Fruit fly (Drosophila melanogaster) whole organism, embryonic: ENCODE data around the gene CG33552.
A peak's percentile ranks its signal among the peaks of the same experiment; 100 is the strongest.

ENCODE experiments used
- Bgb ChIP-seq: fragments of 200-800 bp; sonication (Bioruptor generic); IDR thresholded peaks from 2 replicates; pipeline ENCODE4 v1.3.6; 2022; ENCODE audit warnings: missing biosample characterization, missing genetic modification characterization; ENCODE audit not compliant: partially characterized antibody
- C15 ChIP-seq: fragments of 200-800 bp; sonication (Bioruptor generic); IDR thresholded peaks from 3 replicates; pipeline ENCODE4 v1.3.6; 2022; ENCODE audit warnings: missing biosample characterization, missing genetic modification characterization
- CG10565 ChIP-seq: fragments of 200-800 bp; sonication (Bioruptor generic); optimal IDR thresholded peaks from 3 replicates; lab custom pipeline; 2016; ENCODE audit warnings: missing biosample characterization, mild to moderate bottlenecking, missing genetic modification characterization
- CG12942 ChIP-seq: fragments of 200-800 bp; sonication (Bioruptor generic); optimal IDR thresholded peaks from 3 replicates; lab custom pipeline; 2016; ENCODE audit warnings: missing biosample characterization, missing genetic modification characterization
- CG14710 ChIP-seq: fragments of 200-800 bp; sonication (Bioruptor generic); optimal IDR thresholded peaks from 3 replicates; lab custom pipeline; 2019; ENCODE audit warnings: missing biosample characterization, mild to moderate bottlenecking, missing genetic modification characterization, moderate library complexity
- CG1603 ChIP-seq: fragments of 200-800 bp; sonication (Bioruptor generic); optimal IDR thresholded peaks from 2 replicates; lab custom pipeline; 2019; ENCODE audit warnings: missing biosample characterization, mild to moderate bottlenecking, missing genetic modification characterization, moderate library complexity
- CG2129 ChIP-seq: fragments of 200-800 bp; sonication (Bioruptor generic); IDR thresholded peaks from 2 replicates; pipeline ENCODE4 v1.3.6; 2022; ENCODE audit warnings: missing biosample characterization, missing genetic modification characterization; ENCODE audit not compliant: partially characterized antibody
- CG3838 ChIP-seq: fragments of 200-800 bp; sonication (Bioruptor generic); optimal IDR thresholded peaks from 3 replicates; lab custom pipeline; 2016; ENCODE audit warnings: missing biosample characterization, missing genetic modification characterization
- CG3847 ChIP-seq: fragments of 200-800 bp; sonication (Bioruptor generic); IDR thresholded peaks from 2 replicates; pipeline ENCODE4 v1.3.6; 2022; ENCODE audit warnings: missing biosample characterization, missing genetic modification characterization
- CG6272 ChIP-seq: fragments of 200-800 bp; sonication (Bioruptor generic); IDR thresholded peaks from 2 replicates; pipeline ENCODE4 v1.3.6; 2022; ENCODE audit warnings: missing biosample characterization, missing genetic modification characterization
- CG6683 ChIP-seq: fragments of 200-800 bp; sonication (Bioruptor generic); optimal IDR thresholded peaks from 2 replicates; lab custom pipeline; 2017; ENCODE audit warnings: missing biosample characterization, mild to moderate bottlenecking, missing genetic modification characterization, missing genetic modification reagents
- CG7271 ChIP-seq: fragments of 200-800 bp; sonication (Bioruptor generic); optimal IDR thresholded peaks from 2 replicates; lab custom pipeline; 2018; ENCODE audit warnings: missing biosample characterization, mild to moderate bottlenecking, missing genetic modification characterization, moderate library complexity
- CG7987 ChIP-seq: fragments of 200-800 bp; sonication (Bioruptor generic); optimal IDR thresholded peaks from 2 replicates; lab custom pipeline; 2018; ENCODE audit warnings: missing biosample characterization, mild to moderate bottlenecking, missing genetic modification characterization, moderate library complexity
- CoRest ChIP-seq: fragments of 200-800 bp; sonication (Bioruptor generic); optimal IDR thresholded peaks from 3 replicates; lab custom pipeline; 2018; ENCODE audit warnings: missing biosample characterization, mild to moderate bottlenecking, missing genetic modification characterization, moderate library complexity
- Dref ChIP-seq: fragments of 200-800 bp; sonication (Bioruptor generic); IDR thresholded peaks from 2 replicates; pipeline ENCODE4 v1.3.6; 2022; ENCODE audit warnings: missing biosample characterization, missing genetic modification characterization
- E2f1 ChIP-seq: fragments of 200-800 bp; sonication (Bioruptor generic); IDR thresholded peaks from 2 replicates; pipeline ENCODE4 v1.3.6; 2022; ENCODE audit warnings: missing biosample characterization, missing genetic modification characterization
- Ets65A ChIP-seq: fragments of 200-800 bp; sonication (Bioruptor generic); peaks from one replicate; lab custom pipeline; 2016; ENCODE audit warnings: missing biosample characterization, missing genetic modification characterization
- Fer1 ChIP-seq: fragments of 200-800 bp; sonication (Bioruptor generic); optimal IDR thresholded peaks from 2 replicates; lab custom pipeline; 2017; ENCODE audit warnings: missing biosample characterization, mild to moderate bottlenecking, missing genetic modification characterization
- HLH4C ChIP-seq: fragments of 200-800 bp; sonication (Bioruptor generic); IDR thresholded peaks from 3 replicates; pipeline ENCODE4 v1.3.6; 2022; ENCODE audit warnings: missing biosample characterization, missing genetic modification characterization; ENCODE audit not compliant: partially characterized antibody
- HLH54F ChIP-seq: fragments of 200-800 bp; sonication (Bioruptor generic); optimal IDR thresholded peaks from 3 replicates; lab custom pipeline; 2016; ENCODE audit warnings: missing biosample characterization, missing genetic modification characterization
- Hand ChIP-seq: fragments of 200-800 bp; sonication (Bioruptor generic); optimal IDR thresholded peaks from 2 replicates; lab custom pipeline; 2017; ENCODE audit warnings: mild to moderate bottlenecking, missing biosample characterization, missing genetic modification reagents, missing genetic modification characterization
- Lhr ChIP-seq: fragments of 200-800 bp; sonication (Bioruptor generic); optimal IDR thresholded peaks from 3 replicates; lab custom pipeline; 2017; ENCODE audit warnings: mild to moderate bottlenecking, missing biosample characterization, missing genetic modification reagents, missing genetic modification characterization
- Stat92E ChIP-seq, 3 experiments: fragments of >200 bp in 2 of 3; fragments of 200-800 bp in 1 of 3; sonication (Bioruptor generic) in 1 of 3; optimal IDR thresholded peaks; 2 replicates each; lab custom pipeline; 2017 to 2019; ENCODE audit warnings: missing biosample characterization in 3 of 3, missing genetic modification characterization in 3 of 3, mild to moderate bottlenecking in 1 of 3, moderate library complexity in 1 of 3
- Tbp ChIP-seq: fragments of >200 bp; optimal IDR thresholded peaks from 2 replicates; lab custom pipeline; 2018; ENCODE audit warnings: missing biosample characterization, missing genetic modification characterization
- Trl ChIP-seq, 3 experiments: fragments of >200 bp in 2 of 3; fragments of 200-800 bp in 1 of 3; sonication (Bioruptor generic) in 1 of 3; optimal IDR thresholded peaks; 2 replicates in 1 of 3; 3 replicates in 2 of 3; lab custom pipeline; 2016 to 2017; ENCODE audit warnings: missing biosample characterization in 1 of 3, missing genetic modification characterization in 1 of 3
- Usf ChIP-seq: fragments of 200-800 bp; sonication (Bioruptor generic); optimal IDR thresholded peaks from 2 replicates; lab custom pipeline; 2017; ENCODE audit warnings: missing genotype, missing biosample characterization, missing genetic modification characterization
- amos ChIP-seq: fragments of 200-800 bp; sonication (Bioruptor generic); IDR thresholded peaks from 2 replicates; pipeline ENCODE4 v1.3.6; 2022; ENCODE audit warnings: missing biosample characterization, missing genetic modification characterization; ENCODE audit not compliant: partially characterized antibody
- ato ChIP-seq: fragments of 200-800 bp; sonication (Bioruptor generic); IDR thresholded peaks from 2 replicates; pipeline ENCODE4 v1.3.6; 2022; ENCODE audit warnings: missing biosample characterization, missing genetic modification characterization; ENCODE audit not compliant: partially characterized antibody
- ci ChIP-seq: fragments of 200-800 bp; sonication (Bioruptor generic); IDR thresholded peaks from 3 replicates; pipeline ENCODE4 v1.3.6; 2022; ENCODE audit warnings: missing biosample characterization, missing genetic modification characterization
- da ChIP-seq: fragments of 200-800 bp; sonication (Bioruptor generic); optimal IDR thresholded peaks from 2 replicates; lab custom pipeline; 2016; ENCODE audit warnings: missing biosample characterization, missing genetic modification characterization
- dmrt11E ChIP-seq: fragments of 200-800 bp; sonication (Bioruptor generic); optimal IDR thresholded peaks from 3 replicates; lab custom pipeline; 2018; ENCODE audit warnings: missing biosample characterization, mild to moderate bottlenecking, missing genetic modification characterization, moderate library complexity
- ems ChIP-seq: fragments of 200-800 bp; sonication (Bioruptor generic); optimal IDR thresholded peaks from 3 replicates; lab custom pipeline; 2016; ENCODE audit warnings: missing biosample characterization, missing genetic modification characterization
- esg ChIP-seq: fragments of 200-800 bp; sonication (Bioruptor generic); conservative IDR thresholded peaks from 2 replicates; pipeline ENCODE4 v1.3.6; 2022; ENCODE audit warnings: missing biosample characterization, missing genetic modification characterization
- gem ChIP-seq: fragments of 200-800 bp; sonication (Bioruptor generic); optimal IDR thresholded peaks from 2 replicates; lab custom pipeline; 2019; ENCODE audit warnings: missing biosample characterization, mild to moderate bottlenecking, missing genetic modification characterization, moderate library complexity
- gfzf ChIP-seq: fragments of 200-800 bp; sonication (Bioruptor generic); optimal IDR thresholded peaks from 2 replicates; lab custom pipeline; 2016; ENCODE audit warnings: missing biosample characterization, mild to moderate bottlenecking, missing genetic modification characterization, moderate library complexity
- insv ChIP-seq, 2 experiments: fragments of 200-800 bp; sonication (Bioruptor generic); optimal IDR thresholded peaks; 3 replicates each; lab custom pipeline; 2016 to 2018; ENCODE audit warnings: missing biosample characterization in 2 of 2, missing genetic modification characterization in 2 of 2
- kay ChIP-seq: fragments of 200-800 bp; sonication (Bioruptor generic); optimal IDR thresholded peaks from 2 replicates; lab custom pipeline; 2016; ENCODE audit warnings: missing biosample characterization, missing genetic modification characterization
- kni ChIP-seq: fragments of 200-800 bp; sonication (Bioruptor generic); optimal IDR thresholded peaks from 3 replicates; lab custom pipeline; 2017; ENCODE audit warnings: mild to moderate bottlenecking, missing biosample characterization, missing genetic modification reagents, missing genetic modification characterization
- lov ChIP-seq, 2 experiments: fragments of 200-800 bp in 1 of 2; fragments of >200 bp in 1 of 2; sonication (Bioruptor generic) in 1 of 2; IDR thresholded peaks in 1 of 2; optimal IDR thresholded peaks in 1 of 2; 2 replicates in 1 of 2; 3 replicates in 1 of 2; pipeline versions ENCODE4 v1.3.6 to Lab custom; 2017 to 2022; ENCODE audit warnings: missing biosample characterization in 1 of 2, missing genetic modification characterization in 1 of 2
- row ChIP-seq: fragments of 200-800 bp; sonication (Bioruptor generic); IDR thresholded peaks from 3 replicates; pipeline ENCODE4 v1.3.6; 2022; ENCODE audit warnings: missing biosample characterization, missing genetic modification characterization
- sc ChIP-seq, 3 experiments: fragments of >200 bp in 2 of 3; fragments of 200-800 bp in 1 of 3; sonication (Bioruptor generic) in 1 of 3; optimal IDR thresholded peaks; 2 replicates in 2 of 3; 3 replicates in 1 of 3; lab custom pipeline; 2017; ENCODE audit warnings: mild to moderate bottlenecking in 1 of 3, missing biosample characterization in 1 of 3, missing genetic modification characterization in 1 of 3, missing genetic modification reagents in 1 of 3
- sima ChIP-seq: fragments of 200-800 bp; sonication (Bioruptor generic); optimal IDR thresholded peaks from 2 replicates; lab custom pipeline; 2016; ENCODE audit warnings: missing biosample characterization, missing genetic modification characterization
- trem ChIP-seq: fragments of 200-800 bp; optimal IDR thresholded peaks from 3 replicates; lab custom pipeline; 2019; ENCODE audit warnings: missing biosample characterization, mild to moderate bottlenecking, missing genetic modification characterization, moderate library complexity
- vfl ChIP-seq: fragments of 200-800 bp; sonication (Bioruptor generic); optimal IDR thresholded peaks from 2 replicates; lab custom pipeline; 2016; ENCODE audit warnings: missing biosample characterization, missing genetic modification characterization
- wdn ChIP-seq: fragments of 200-800 bp; sonication (Bioruptor generic); IDR thresholded peaks from 2 replicates; pipeline ENCODE4 v1.3.6; 2022; ENCODE audit warnings: missing biosample characterization, missing genetic modification characterization
- wor ChIP-seq: fragments of 200-800 bp; sonication (Bioruptor generic); IDR thresholded peaks from 2 replicates; pipeline ENCODE4 v1.3.6; 2022; ENCODE audit warnings: missing biosample characterization, missing genetic modification characterization

The CG33552 gene

DNA sequence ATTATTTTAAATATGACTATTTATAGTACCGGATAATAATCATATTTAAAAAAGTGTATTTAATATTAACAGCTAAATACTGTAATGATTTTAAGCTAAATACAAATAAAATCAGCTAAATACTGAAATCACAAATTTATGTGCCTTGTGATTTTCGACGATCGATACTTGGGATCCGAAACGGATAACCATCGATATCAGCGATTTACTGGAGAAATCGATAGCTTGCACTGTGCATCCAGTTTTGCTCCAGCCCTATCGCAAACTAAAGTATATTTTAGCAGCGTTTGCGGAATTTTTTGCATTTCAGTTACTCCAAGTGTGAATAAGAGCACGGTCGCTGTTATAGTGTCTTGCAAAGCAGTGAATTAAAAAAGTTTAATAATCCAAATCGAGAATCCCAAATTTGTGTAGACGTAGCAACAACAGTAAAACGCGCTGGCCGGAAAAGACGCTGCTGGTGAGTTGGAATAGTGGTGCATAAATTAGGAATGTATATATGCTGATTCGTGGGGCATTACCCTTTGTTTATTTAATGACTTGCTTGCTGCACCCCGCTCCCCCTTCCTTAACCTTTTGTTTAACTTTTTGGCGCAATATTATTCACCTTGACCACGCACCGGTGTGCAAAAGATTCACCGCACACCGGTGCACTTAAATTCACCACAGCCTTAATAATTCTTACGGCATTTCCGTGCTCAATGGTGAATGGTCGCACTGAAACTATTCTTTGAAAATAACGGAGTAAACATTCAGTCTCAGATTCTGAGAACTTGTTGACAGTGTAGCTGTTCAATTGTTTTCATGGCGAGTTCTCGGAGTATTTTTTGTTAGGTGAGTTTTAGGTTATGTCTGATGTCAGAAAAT lies 2.3 kb upstream of the CG33552 start, which contains the start of the genes grp and squ (continued):
- TF ChIP-seq E2f1 (GFP tag; lab: Robert Waterston, UW) = peak; percentile 39; the same call in 1 of the 2 replicates
- TF ChIP-seq Dref (GFP tag; lab: Robert Waterston, UW) = peak; percentile 97
- TF ChIP-seq Hand = no peak
- no peak for TF ChIP-seq insv (GFP tag; optimal IDR thresholded peaks at IDR 0.05; lab: Kevin White, UChicago)
- no peak for TF ChIP-seq CG3847 (GFP tag; lab: Robert Waterston, UW)
- TF ChIP-seq kay = peak; percentile 55
- no peak for TF ChIP-seq ems
- peak; percentile 25 for TF ChIP-seq CG14710 (tag; lab: Kevin White, UChicago)
- no peak for TF ChIP-seq sima (GFP tag; lab: Kevin White, UChicago)
- TF ChIP-seq Fer1 (GFP tag; lab: Kevin White, UChicago) = peak; percentile 7
- no peak for TF ChIP-seq CG7271 (tag; lab: Kevin White, UChicago)
- TF ChIP-seq Ets65A (GFP tag; lab: Kevin White, UChicago) = no peak
- TF ChIP-seq row (GFP tag; lab: Robert Waterston, UW) = peak; percentile 74
- TF ChIP-seq CoRest = no peak
- no peak for TF ChIP-seq CG7987
- TF ChIP-seq lov (optimal IDR thresholded peaks at IDR 0.05; lab: Kevin White, UChicago) = no peak
- TF ChIP-seq lov (GFP tag; IDR thresholded peaks at IDR 0.05; lab: Robert Waterston, UW) = no peak
- TF ChIP-seq CG6683 (GFP tag; lab: Kevin White, UChicago) = no peak
- no peak for TF ChIP-seq CG10565
- TF ChIP-seq trem (tag; lab: Kevin White, UChicago) = peak; percentile 17
- peak in 1 of 3 experiments; percentile 93 for TF ChIP-seq Stat92E (GFP tag; optimal IDR thresholded peaks at IDR 0.05; lab: Kevin White, UChicago)
- TF ChIP-seq gfzf (GFP tag; lab: Kevin White, UChicago) = peak; percentile 83
- TF ChIP-seq Usf (GFP tag; lab: Kevin White, UChicago) = no peak
- peak; percentile 65 for TF ChIP-seq CG1603 (tag; lab: Kevin White, UChicago)
- TF ChIP-seq ci (GFP tag; lab: Robert Waterston, UW) = peak; percentile 29; the same call in 1 of the 3 replicates
- no peak for TF ChIP-seq Trl (optimal IDR thresholded peaks at IDR 0.05; lab: Kevin White, UChicago)
- no peak for TF ChIP-seq Trl (GFP tag; optimal IDR thresholded peaks at IDR 0.05; lab: Kevin White, UChicago)
- no peak for TF ChIP-seq wdn
- no peak for TF ChIP-seq CG3838 (GFP tag; lab: Kevin White, UChicago)
- TF ChIP-seq Tbp = no peak
- TF ChIP-seq dmrt11E (tag; lab: Kevin White, UChicago) = no peak
- TF ChIP-seq CG6272 (GFP tag; lab: Robert Waterston, UW) = peak; percentile 26; the same call in 1 of the 2 replicates
- no peak for TF ChIP-seq wor
- TF ChIP-seq Bgb (GFP tag; lab: Robert Waterston, UW) = peak; percentile 98
- TF ChIP-seq HLH54F (GFP tag; lab: Kevin White, UChicago) = peak; percentile 37
- TF ChIP-seq esg (GFP tag; lab: Robert Waterston, UW) = no peak
- no peak for TF ChIP-seq CG12942
- TF ChIP-seq gem (tag; lab: Kevin White, UChicago) = peak; percentile 5
- TF ChIP-seq vfl (GFP tag; lab: Kevin White, UChicago) = no peak
- TF ChIP-seq C15 (GFP tag; lab: Robert Waterston, UW) = no peak
- peak; percentile 22 for TF ChIP-seq Lhr (GFP tag; lab: Kevin White, UChicago)
- no peak for TF ChIP-seq da (GFP tag; lab: Kevin White, UChicago)
- peak; percentile 99 for TF ChIP-seq HLH4C (GFP tag; lab: Robert Waterston, UW)
- peak; percentile 96 for TF ChIP-seq amos (GFP tag; lab: Robert Waterston, UW)
- no peak for TF ChIP-seq sc (optimal IDR thresholded peaks at IDR 0.05; lab: Kevin White, UChicago)
- TF ChIP-seq sc (GFP tag; optimal IDR thresholded peaks at IDR 0.05; lab: Kevin White, UChicago) = no peak
- TF ChIP-seq ato = peak; percentile 96
- TF ChIP-seq CG2129 (GFP tag; lab: Robert Waterston, UW) = peak; percentile 61
- no peak for TF ChIP-seq kni (GFP tag; lab: Kevin White, UChicago)
